Worm (Caenorhabditis elegans) whole organism, L4 larva: ENCODE results near the gene Y38E10A.17.

Source experiments
- F49E8.2 ChIP-seq: sonication (generic microtip); optimal IDR thresholded peaks from 2 replicates; lab custom pipeline; 2016; ENCODE audit warnings: missing compliant biosample characterization, mild to moderate bottlenecking, missing genetic modification characterization, borderline replicate concordance
- R02D3.7 ChIP-seq: fragments of 150-350 bp; sonication (generic microtip); optimal IDR thresholded peaks from 3 replicates; lab custom pipeline; 2014; ENCODE audit warnings: missing biosample characterization, missing genetic modification characterization
- Y48G9A.11 ChIP-seq: fragments of 200-800 bp; sonication (Bioruptor generic); IDR thresholded peaks from 2 replicates; pipeline ENCODE4 v1.3.6; 2022; ENCODE audit warnings: missing genetic modification reagents, missing genetic modification characterization, missing compliant biosample characterization
- Y5F2A.4 ChIP-seq: fragments of 200-800 bp; sonication (Bioruptor generic); optimal IDR thresholded peaks from 2 replicates; lab custom pipeline; 2018; ENCODE audit warnings: mild to moderate bottlenecking, missing genetic modification characterization, missing compliant biosample characterization
- aha-1 ChIP-seq: fragments of 150-350 bp; peaks from one replicate; lab custom pipeline; 2014; ENCODE audit warnings: missing biosample characterization, missing genetic modification characterization
- ceh-28 ChIP-seq: fragments of 150-350 bp; optimal IDR thresholded peaks from 2 replicates; lab custom pipeline; 2014; ENCODE audit warnings: missing biosample characterization, missing genetic modification reagents, missing genetic modification characterization
- ceh-44 ChIP-seq: fragments of 200-800 bp; sonication (Bioruptor generic); IDR thresholded peaks from 2 replicates; pipeline ENCODE4 v1.3.6; 2022; ENCODE audit warnings: missing genetic modification reagents, missing genetic modification characterization, missing compliant biosample characterization
- dmd-8 ChIP-seq: fragments of 200-800 bp; sonication (Bioruptor generic); IDR thresholded peaks from 2 replicates; pipeline ENCODE4 v1.3.6; 2022; ENCODE audit warnings: missing genetic modification characterization, missing compliant biosample characterization
- dve-1 ChIP-seq: sonication (generic microtip); optimal IDR thresholded peaks from 2 replicates; lab custom pipeline; 2017; ENCODE audit warnings: antibody characterized with exemption, mild to moderate bottlenecking, missing genetic modification characterization, missing compliant biosample characterization; ENCODE audit not compliant: insufficient read depth
- egl-43 ChIP-seq: fragments of 200-800 bp; sonication (Bioruptor generic); IDR thresholded peaks from 2 replicates; pipeline ENCODE4 v1.3.6; 2022; ENCODE audit warnings: missing genetic modification reagents, missing genetic modification characterization, missing compliant biosample characterization
- fos-1 ChIP-seq: fragments of 150-350 bp; optimal IDR thresholded peaks from 2 replicates; lab custom pipeline; 2014; ENCODE audit warnings: missing biosample characterization, missing genetic modification characterization
- hlh-30 ChIP-seq: sonication (generic microtip); optimal IDR thresholded peaks from 2 replicates; lab custom pipeline; 2017; ENCODE audit warnings: antibody characterized with exemption, mild to moderate bottlenecking, missing genetic modification characterization, missing compliant biosample characterization; ENCODE audit not compliant: insufficient read depth
- lim-7 ChIP-seq: fragments of 200-800 bp; sonication (Bioruptor generic); IDR thresholded peaks from 2 replicates; pipeline ENCODE4 v1.3.6; 2022; ENCODE audit warnings: missing genetic modification characterization, missing compliant biosample characterization
- lin-29 ChIP-seq: fragments of 200-800 bp; sonication (Bioruptor generic); IDR thresholded peaks from 2 replicates; pipeline ENCODE4 v1.3.6; 2022; ENCODE audit warnings: missing genetic modification reagents, missing genetic modification characterization, missing compliant biosample characterization
- lin-38 ChIP-seq: fragments of 200-800 bp; sonication (Bioruptor generic); IDR thresholded peaks from 2 replicates; pipeline ENCODE4 v1.3.6; 2022; ENCODE audit warnings: missing genetic modification reagents, missing genetic modification characterization, missing compliant biosample characterization
- madf-5 ChIP-seq, 2 experiments: fragments of 200-800 bp; sonication (Bioruptor generic); IDR thresholded peaks; 2 replicates each; pipeline ENCODE4 v1.3.6; 2022; ENCODE audit warnings: missing compliant biosample characterization in 2 of 2, missing genetic modification characterization in 2 of 2
- nhr-11 ChIP-seq: fragments of 150-350 bp; optimal IDR thresholded peaks from 2 replicates; lab custom pipeline; 2014; ENCODE audit warnings: missing biosample characterization, missing genetic modification characterization
- nhr-25 ChIP-seq: sonication (generic microtip); optimal IDR thresholded peaks from 2 replicates; lab custom pipeline; 2017; ENCODE audit warnings: missing genetic modification characterization, mild to moderate bottlenecking, missing compliant biosample characterization, antibody characterized with exemption, moderate library complexity, borderline replicate concordance; ENCODE audit not compliant: insufficient read depth
- nhr-48 ChIP-seq: sonication (generic microtip); optimal IDR thresholded peaks from 2 replicates; lab custom pipeline; 2016; ENCODE audit warnings: mild to moderate bottlenecking, missing genetic modification characterization, missing compliant biosample characterization
- nhr-77 ChIP-seq: fragments of 150-350 bp; optimal IDR thresholded peaks from 2 replicates; lab custom pipeline; 2014; ENCODE audit warnings: missing biosample characterization, missing genetic modification characterization
- pha-4 ChIP-seq, 2 experiments: fragments of 150-350 bp in 1 of 2; fragments of 200-800 bp in 1 of 2; sonication (Bioruptor generic) in 1 of 2; IDR thresholded peaks in 1 of 2; optimal IDR thresholded peaks in 1 of 2; 2 replicates each; pipeline versions ENCODE4 v1.3.6 to Lab custom; 2014 to 2022; ENCODE audit warnings: missing genetic modification characterization in 2 of 2, missing genetic modification reagents in 2 of 2, missing biosample characterization in 1 of 2, missing compliant biosample characterization in 1 of 2
- rbr-2 ChIP-seq: sonication (generic microtip); optimal IDR thresholded peaks from 2 replicates; lab custom pipeline; 2016; ENCODE audit warnings: missing genotype, missing genetic modification characterization, missing compliant biosample characterization
- set-16 ChIP-seq: fragments of 200-800 bp; sonication (Bioruptor generic); IDR thresholded peaks from 2 replicates; pipeline ENCODE4 v1.3.6; 2022; ENCODE audit warnings: missing genetic modification reagents, missing genetic modification characterization, missing compliant biosample characterization
- unc-62 ChIP-seq, 3 experiments: fragments of 150-350 bp in 1 of 3; sonication (generic microtip); optimal IDR thresholded peaks in 2 of 3; peaks in 1 of 3; 1 replicate in 1 of 3; 2 replicates in 2 of 3; lab custom pipeline; 2014 to 2017; ENCODE audit warnings: missing biosample characterization in 3 of 3, missing genetic modification characterization in 3 of 3, missing genetic modification reagents in 3 of 3, missing genotype in 1 of 3
- zag-1 ChIP-seq: fragments of 150-350 bp; optimal IDR thresholded peaks from 2 replicates; lab custom pipeline; 2014; ENCODE audit warnings: missing biosample characterization, missing genetic modification characterization
- zfp-2 ChIP-seq: sonication (generic microtip); optimal IDR thresholded peaks from 2 replicates; lab custom pipeline; 2016; ENCODE audit warnings: mild to moderate bottlenecking, missing genetic modification characterization, missing compliant biosample characterization
- ztf-7 ChIP-seq: fragments of 150-350 bp; optimal IDR thresholded peaks from 2 replicates; lab custom pipeline; 2014; ENCODE audit warnings: missing biosample characterization, missing genetic modification characterization

Gene Y38E10A.17

ce11 chrII:12651208-12651607 lies 16.6 kb upstream of the Y38E10A.17 start:
- TF ChIP-seq set-16 (peak; percentile 31; the same call in 1 of the 2 replicates), dmd-8 (peak; percentile 77), egl-43 (peak; percentile 58; the same call in 1 of the 2 replicates)
- TF ChIP-seq, all 104 proteins: peak for 3; not testable (repeated sequence) for 101

- TF ChIP-seq R02D3.7 = no peak
- no peak for TF ChIP-seq ceh-28 (tag; lab: Kevin White, UChicago)
- TF ChIP-seq hlh-30 (tag; lab: Kevin White, UChicago) = no peak
- no peak for TF ChIP-seq ceh-44 (GFP tag; lab: Robert Waterston, UW)
- TF ChIP-seq lin-38 (GFP tag; lab: Robert Waterston, UW) = no peak
- no peak for TF ChIP-seq nhr-77 (tag; lab: Kevin White, UChicago)
- TF ChIP-seq lin-29 = no peak
- no peak for TF ChIP-seq nhr-25 (tag; lab: Kevin White, UChicago)
Observed at ce11 chrII:12640370-12640769, 5.8 kb upstream of the Y38E10A.17 start, which contains the start of gene nhr-235. Gene nhr-235, plus strand, starts transcription at chrII:12640670.

ce11 chrII:12636602-12637001 lies 2.0 kb upstream of the Y38E10A.17 start, which contains the start of gene nhr-234:
Gene nhr-234, plus strand, starts transcription at chrII:12636678.
- TF ChIP-seq aha-1 (tag; lab: Kevin White, UChicago) (peak; percentile 23), nhr-11 (tag; lab: Kevin White, UChicago) (no peak)

ce11 chrII:12630888-12631287 lies 3.7 kb downstream of the Y38E10A.17 start, which contains the start of gene Y38E10A.34:
Gene Y38E10A.34, plus strand, starts transcription at chrII:12631188.
- TF ChIP-seq egl-43 (no peak), pha-4 (GFP tag; IDR thresholded peaks at IDR 0.05; lab: Robert Waterston, UW) (no peak), pha-4 (tag; optimal IDR thresholded peaks at IDR 0.05; lab: Kevin White, UChicago) (no peak), Y48G9A.11 (no peak), madf-5 (GFP tag; IDR thresholded peaks at IDR 0.05; lab: Robert Waterston, UW) (no peak), nhr-11 (tag; lab: Kevin White, UChicago) (no peak), Y5F2A.4 (no peak), lim-7 (GFP tag; lab: Robert Waterston, UW) (no peak), zag-1 (tag; lab: Kevin White, UChicago) (no peak), fos-1 (no peak), F49E8.2 (tag; lab: Kevin White, UChicago) (no peak), set-16 (no peak), nhr-48 (tag; lab: Kevin White, UChicago) (no peak), ztf-7 (tag; lab: Kevin White, UChicago) (no peak), dve-1 (tag; lab: Kevin White, UChicago) (no peak), zfp-2 (tag; lab: Kevin White, UChicago) (no peak)

- no peak for TF ChIP-seq hlh-30 (tag; lab: Kevin White, UChicago)
- peak in 1 of 2 experiments; percentile 83 for TF ChIP-seq unc-62 (GFP tag; optimal IDR thresholded peaks at IDR 0.05 in 1 of 2; lab: Kevin White, UChicago)
- TF ChIP-seq unc-62 (tag; optimal IDR thresholded peaks at IDR 0.05; lab: Kevin White, UChicago) = no peak
- TF ChIP-seq, all 104 proteins: peak for 1
Observed at ce11 chrII:12629387-12629786, 5.2 kb downstream of the Y38E10A.17 start, which contains the start of gene Y38E10A.28. Gene Y38E10A.28, plus strand, starts transcription at chrII:12629687.

ce11 chrII:12628566-12628965 lies 6.0 kb downstream of the Y38E10A.17 start, which contains the start of gene nspe-5:
Gene nspe-5, plus strand, starts transcription at chrII:12628866.
- TF ChIP-seq unc-62 (GFP tag; optimal IDR thresholded peaks at IDR 0.05 in 1 of 2; lab: Kevin White, UChicago) (peak in 1 of 2 experiments; percentile 32), unc-62 (tag; optimal IDR thresholded peaks at IDR 0.05; lab: Kevin White, UChicago) (no peak), rbr-2 (tag; lab: Kevin White, UChicago) (no peak), nhr-77 (tag; lab: Kevin White, UChicago) (no peak)
